Fruit fly (Drosophila melanogaster) whole organism, embryonic: ENCODE data around the gene CG43273.

ENCODE experiments used
- Atf6 ChIP-seq: fragments of 200-800 bp; sonication (Bioruptor generic); IDR thresholded peaks from 2 replicates; pipeline ENCODE4 v1.3.6; 2022; ENCODE audit warnings: missing biosample characterization, missing genetic modification characterization
- CG10431 ChIP-seq: fragments of 200-800 bp; sonication (Bioruptor generic); optimal IDR thresholded peaks from 3 replicates; lab custom pipeline; 2018; ENCODE audit warnings: missing biosample characterization, mild to moderate bottlenecking, missing genetic modification characterization
- CG10979 ChIP-seq: fragments of 200-800 bp; sonication (Bioruptor generic); optimal IDR thresholded peaks from 2 replicates; lab custom pipeline; 2018; ENCODE audit warnings: missing biosample characterization, mild to moderate bottlenecking, missing genetic modification characterization, moderate library complexity
- CG12299 ChIP-seq: fragments of 200-800 bp; sonication (Bioruptor generic); optimal IDR thresholded peaks from 2 replicates; lab custom pipeline; 2018; ENCODE audit warnings: missing biosample characterization, mild to moderate bottlenecking, missing genetic modification characterization
- CG15479 ChIP-seq: fragments of 200-800 bp; sonication (Bioruptor generic); optimal IDR thresholded peaks from 3 replicates; lab custom pipeline; 2019; ENCODE audit warnings: missing biosample characterization, mild to moderate bottlenecking, missing genetic modification characterization, moderate library complexity
- CG18599 ChIP-seq: fragments of 200-800 bp; sonication (Bioruptor generic); optimal IDR thresholded peaks from 3 replicates; lab custom pipeline; 2017; ENCODE audit warnings: missing biosample characterization, missing genetic modification characterization, mild to moderate bottlenecking, moderate library complexity, missing genetic modification reagents
- CG2199 ChIP-seq: fragments of 200-800 bp; sonication (Bioruptor generic); IDR thresholded peaks from 3 replicates; pipeline ENCODE4 v1.3.6; 2022; ENCODE audit warnings: missing biosample characterization, missing genetic modification characterization
- CG3281 ChIP-seq: fragments of 200-800 bp; sonication (Bioruptor generic); optimal IDR thresholded peaks from 3 replicates; lab custom pipeline; 2017; ENCODE audit warnings: missing biosample characterization, mild to moderate bottlenecking, missing genetic modification characterization
- CG34224 ChIP-seq: fragments of 200-800 bp; sonication (Bioruptor generic); IDR thresholded peaks from 3 replicates; pipeline ENCODE4 v1.3.6; 2022; ENCODE audit warnings: missing biosample characterization, missing genetic modification characterization; ENCODE audit not compliant: partially characterized antibody
- CG4730 ChIP-seq: fragments of 200-800 bp; sonication (Bioruptor generic); IDR thresholded peaks from 2 replicates; pipeline ENCODE4 v1.3.6; 2022; ENCODE audit warnings: missing biosample characterization, missing genetic modification characterization
- CG5953 ChIP-seq: fragments of 200-800 bp; sonication (Bioruptor generic); IDR thresholded peaks from 2 replicates; pipeline ENCODE4 v1.3.6; 2022; ENCODE audit warnings: missing biosample characterization, missing genetic modification characterization
- CG8089 ChIP-seq: fragments of 200-800 bp; sonication (Bioruptor generic); optimal IDR thresholded peaks from 3 replicates; lab custom pipeline; 2016; ENCODE audit warnings: missing biosample characterization, missing genetic modification characterization
- Dbx ChIP-seq: fragments of 200-800 bp; sonication (Bioruptor generic); IDR thresholded peaks from 3 replicates; pipeline ENCODE4 v1.3.6; 2022; ENCODE audit warnings: missing biosample characterization, missing genetic modification characterization
- Deaf1 ChIP-seq: fragments of 200-800 bp; optimal IDR thresholded peaks from 3 replicates; lab custom pipeline; 2019; ENCODE audit warnings: missing biosample characterization, mild to moderate bottlenecking, missing genetic modification characterization, moderate library complexity
- Dip3 ChIP-seq: fragments of 200-800 bp; sonication (Bioruptor generic); optimal IDR thresholded peaks from 3 replicates; lab custom pipeline; 2016; ENCODE audit warnings: missing biosample characterization, missing genetic modification characterization
- H15 ChIP-seq: fragments of 200-800 bp; sonication (Bioruptor generic); IDR thresholded peaks from 3 replicates; pipeline ENCODE4 v1.3.6; 2022; ENCODE audit warnings: missing biosample characterization, missing genetic modification characterization
- HmgD ChIP-seq: fragments of 200-800 bp; sonication (Bioruptor generic); optimal IDR thresholded peaks from 3 replicates; lab custom pipeline; 2016; ENCODE audit warnings: missing biosample characterization, missing genetic modification characterization
- Hmx ChIP-seq: fragments of 200-800 bp; sonication (Bioruptor generic); optimal IDR thresholded peaks from 2 replicates; lab custom pipeline; 2016; ENCODE audit warnings: missing biosample characterization, missing genetic modification characterization
- MBD-R2 ChIP-seq: fragments of 200-800 bp; sonication (Bioruptor generic); IDR thresholded peaks from 2 replicates; pipeline ENCODE4 v1.3.6; 2022; ENCODE audit warnings: missing biosample characterization, missing genetic modification characterization
- MTF-1 ChIP-seq: fragments of 200-800 bp; sonication (Bioruptor generic); optimal IDR thresholded peaks from 2 replicates; lab custom pipeline; 2018; ENCODE audit warnings: missing biosample characterization, mild to moderate bottlenecking, missing genetic modification characterization, borderline replicate concordance
- Med ChIP-seq: fragments of 200-800 bp; sonication (Bioruptor generic); peaks from one replicate; lab custom pipeline; 2016; ENCODE audit warnings: missing biosample characterization, missing genetic modification characterization, mild to moderate bottlenecking, inconsistent platforms, moderate library complexity
- Meics ChIP-seq: fragments of 200-800 bp; sonication (Bioruptor generic); optimal IDR thresholded peaks from 2 replicates; lab custom pipeline; 2017; ENCODE audit warnings: missing biosample characterization, mild to moderate bottlenecking, missing genetic modification characterization
- Mes4 ChIP-seq: fragments of 200-800 bp; sonication (Bioruptor generic); optimal IDR thresholded peaks from 2 replicates; lab custom pipeline; 2016; ENCODE audit warnings: missing biosample characterization, missing genetic modification characterization
- Opbp ChIP-seq: fragments of 200-800 bp; sonication (Bioruptor generic); IDR thresholded peaks from 3 replicates; pipeline ENCODE4 v1.3.6; 2022; ENCODE audit warnings: missing biosample characterization, missing genetic modification characterization; ENCODE audit not compliant: partially characterized antibody
- Pdp1 ChIP-seq, 2 experiments: fragments of 200-800 bp; sonication (Bioruptor generic); optimal IDR thresholded peaks; 3 replicates each; lab custom pipeline; 2016; ENCODE audit warnings: missing biosample characterization in 2 of 2, missing genetic modification characterization in 2 of 2, mild to moderate bottlenecking in 1 of 2, moderate library complexity in 1 of 2
- Spps ChIP-seq: fragments of 200-800 bp; sonication (Bioruptor generic); optimal IDR thresholded peaks from 2 replicates; lab custom pipeline; 2018; ENCODE audit warnings: missing biosample characterization, mild to moderate bottlenecking, missing genetic modification characterization
- Xrp1 ChIP-seq: fragments of 200-800 bp; sonication (Bioruptor generic); IDR thresholded peaks from 2 replicates; pipeline ENCODE4 v1.3.6; 2022; ENCODE audit warnings: missing biosample characterization, missing genetic modification characterization
- bcd ChIP-seq: fragments of 200-800 bp; sonication (Bioruptor generic); optimal IDR thresholded peaks from 2 replicates; lab custom pipeline; 2017; ENCODE audit warnings: missing biosample characterization, mild to moderate bottlenecking, missing genetic modification characterization
- crol ChIP-seq: fragments of 200-800 bp; sonication (Bioruptor generic); IDR thresholded peaks from 2 replicates; pipeline ENCODE4 v1.3.6; 2022; ENCODE audit warnings: missing biosample characterization, missing genetic modification characterization
- dmrt99B ChIP-seq: fragments of 200-800 bp; sonication (Bioruptor generic); optimal IDR thresholded peaks from 2 replicates; lab custom pipeline; 2018; ENCODE audit warnings: missing biosample characterization, mild to moderate bottlenecking, missing genetic modification characterization, moderate library complexity
- dpn ChIP-seq, 2 experiments: fragments of 200-800 bp; sonication (Bioruptor generic); optimal IDR thresholded peaks; 3 replicates each; lab custom pipeline; 2016; ENCODE audit warnings: missing biosample characterization in 2 of 2, missing genetic modification characterization in 2 of 2
- ewg ChIP-seq: fragments of 200-800 bp; sonication (Bioruptor generic); optimal IDR thresholded peaks from 3 replicates; lab custom pipeline; 2017; ENCODE audit warnings: mild to moderate bottlenecking, missing biosample characterization, missing genetic modification reagents, missing genetic modification characterization
- hth ChIP-seq: fragments of >200 bp; optimal IDR thresholded peaks from 2 replicates; lab custom pipeline; 2017; ENCODE audit warnings: inconsistent platforms
- nerfin-1 ChIP-seq: fragments of 200-800 bp; sonication (Bioruptor generic); optimal IDR thresholded peaks from 3 replicates; lab custom pipeline; 2019; ENCODE audit warnings: missing biosample characterization, mild to moderate bottlenecking, missing genetic modification characterization, moderate library complexity
- nmo ChIP-seq: fragments of 200-800 bp; sonication (Bioruptor generic); optimal IDR thresholded peaks from 2 replicates; lab custom pipeline; 2018; ENCODE audit warnings: missing biosample characterization, mild to moderate bottlenecking, missing genetic modification characterization, moderate library complexity
- pros ChIP-seq: fragments of 200-800 bp; sonication (Bioruptor generic); optimal IDR thresholded peaks from 3 replicates; lab custom pipeline; 2019; ENCODE audit warnings: missing biosample characterization, mild to moderate bottlenecking, missing genetic modification characterization, moderate library complexity
- row ChIP-seq: fragments of 200-800 bp; sonication (Bioruptor generic); IDR thresholded peaks from 3 replicates; pipeline ENCODE4 v1.3.6; 2022; ENCODE audit warnings: missing biosample characterization, missing genetic modification characterization
- run ChIP-seq: fragments of 200-800 bp; sonication (Bioruptor generic); optimal IDR thresholded peaks from 3 replicates; lab custom pipeline; 2018; ENCODE audit warnings: missing biosample characterization, mild to moderate bottlenecking, missing genetic modification characterization
- slbo ChIP-seq: fragments of 200-800 bp; sonication (Bioruptor generic); IDR thresholded peaks from 2 replicates; pipeline ENCODE4 v1.3.6; 2022; ENCODE audit warnings: missing biosample characterization, missing genetic modification characterization
- stc ChIP-seq: fragments of 200-800 bp; sonication (Bioruptor generic); IDR thresholded peaks from 2 replicates; pipeline ENCODE4 v1.3.6; 2022; ENCODE audit warnings: missing biosample characterization, missing genetic modification characterization
- tll ChIP-seq, 2 experiments: fragments of 200-800 bp in 1 of 2; fragments of >200 bp in 1 of 2; sonication (Bioruptor generic) in 1 of 2; optimal IDR thresholded peaks; 2 replicates each; lab custom pipeline; 2017 to 2019; ENCODE audit warnings: missing biosample characterization in 2 of 2, missing genetic modification characterization in 2 of 2, mild to moderate bottlenecking in 1 of 2, moderate library complexity in 1 of 2
- toy ChIP-seq: fragments of 200-800 bp; sonication (Bioruptor generic); IDR thresholded peaks from 2 replicates; pipeline ENCODE4 v1.3.6; 2022; ENCODE audit warnings: missing biosample characterization, missing genetic modification characterization
- zen ChIP-seq: fragments of 200-800 bp; sonication (Bioruptor generic); optimal IDR thresholded peaks from 3 replicates; lab custom pipeline; 2018; ENCODE audit warnings: missing biosample characterization, mild to moderate bottlenecking, missing genetic modification characterization, moderate library complexity
- zfh2 ChIP-seq: fragments of 200-800 bp; sonication (Bioruptor generic); optimal IDR thresholded peaks from 2 replicates; lab custom pipeline; 2016; ENCODE audit warnings: missing biosample characterization, missing genetic modification characterization

The CG43273 gene

DNA sequence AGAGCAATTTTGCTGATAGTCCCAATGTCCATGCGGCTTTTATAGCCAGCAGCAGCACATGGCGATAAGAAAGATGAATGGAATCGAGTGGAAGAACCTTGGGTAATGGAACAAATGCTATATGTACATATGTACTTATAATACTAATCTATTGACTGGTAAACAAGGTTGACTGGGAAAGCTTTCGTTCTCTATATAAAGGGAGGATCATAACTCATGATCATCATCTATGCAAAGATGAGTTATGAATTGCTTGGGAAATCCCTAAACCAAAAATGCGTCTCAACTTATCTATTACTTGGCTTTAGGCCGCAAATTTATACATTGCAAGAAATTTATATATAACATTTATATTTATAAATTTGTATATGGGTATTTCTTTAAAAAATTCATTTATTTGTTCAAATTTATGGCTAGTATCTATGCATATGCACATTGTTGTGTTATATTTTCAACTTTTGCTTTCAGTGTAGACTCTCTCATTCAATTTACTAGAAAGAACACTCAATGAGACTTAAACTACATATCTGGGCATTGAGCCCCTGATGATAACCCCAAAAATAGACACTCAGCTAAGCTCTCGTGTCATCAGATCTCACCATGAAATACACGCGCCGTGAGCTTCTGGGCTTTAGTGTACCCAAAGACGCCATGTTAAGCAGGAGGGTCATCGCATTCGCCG lies 34.8 kb downstream of the CG43273 start, which contains the start of the genes Srg1 and Elal (continued):
- TF ChIP-seq CG10979 (tag; lab: Kevin White, UChicago) = peak; percentile 5
- peak; percentile 21; the same call in 1 of the 2 replicates for TF ChIP-seq Xrp1
- TF ChIP-seq Mes4 = no peak
- peak; percentile 46 for TF ChIP-seq Meics (GFP tag; lab: Kevin White, UChicago)
- TF ChIP-seq dpn (GFP tag; optimal IDR thresholded peaks at IDR 0.05; lab: Kevin White, UChicago) = peak in 1 of 2 experiments; percentile 13
- peak; percentile 60 for TF ChIP-seq row (GFP tag; lab: Robert Waterston, UW)
- peak; percentile 68; the same call in 1 of the 2 replicates for TF ChIP-seq slbo (GFP tag; lab: Robert Waterston, UW)
- peak; percentile 61 for TF ChIP-seq CG18599 (GFP tag; lab: Kevin White, UChicago)
- TF ChIP-seq run (tag; lab: Kevin White, UChicago) = no peak
- no peak for TF ChIP-seq stc
- TF ChIP-seq toy (GFP tag; lab: Robert Waterston, UW) = 0 out of 2 replicates have a peak, but pooled peaks have one; percentile 12
- TF ChIP-seq Dbx = 0 out of 3 replicates have a peak, but pooled peaks have one; percentile 19
- peak; percentile 11; the same call in 1 of the 2 replicates for TF ChIP-seq Atf6

DNA sequence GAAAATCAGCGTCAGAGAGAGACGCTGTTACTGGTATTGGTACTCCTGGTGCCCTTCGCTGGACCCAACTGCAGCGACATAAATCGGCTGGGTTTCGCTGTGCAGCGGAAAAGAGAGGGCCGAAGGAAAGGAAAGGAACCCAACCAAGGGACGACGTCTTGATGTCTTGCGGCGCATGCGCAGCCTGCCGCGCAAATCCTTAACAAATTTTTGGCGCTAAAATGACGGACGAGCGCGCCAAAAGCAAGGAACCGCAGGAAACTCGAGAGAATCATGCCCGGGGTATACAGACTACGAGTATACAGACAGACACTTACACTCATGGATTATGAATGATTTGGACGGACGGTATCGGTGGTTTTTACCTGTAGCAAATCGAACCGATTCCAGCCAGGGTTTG lies 36.9 kb downstream of the CG43273 start:
- peak in 1 of 2 experiments; percentile 60 for TF ChIP-seq tll (GFP tag; optimal IDR thresholded peaks at IDR 0.05; lab: Kevin White, UChicago)
- TF ChIP-seq ewg = peak; percentile 38
- TF ChIP-seq CG15479 = peak; percentile 92
- TF ChIP-seq dmrt99B (tag; lab: Kevin White, UChicago) = no peak
- peak; percentile 20 for TF ChIP-seq zen (tag; lab: Kevin White, UChicago)
- 0 out of 3 replicates have a peak, but pooled peaks have one; percentile 11 for TF ChIP-seq H15 (GFP tag; lab: Robert Waterston, UW)
- peak; percentile 65 for TF ChIP-seq pros (GFP tag; lab: Kevin White, UChicago)
- TF ChIP-seq CG3281 = no peak
- TF ChIP-seq, all 482 proteins: peak for 6

DNA sequence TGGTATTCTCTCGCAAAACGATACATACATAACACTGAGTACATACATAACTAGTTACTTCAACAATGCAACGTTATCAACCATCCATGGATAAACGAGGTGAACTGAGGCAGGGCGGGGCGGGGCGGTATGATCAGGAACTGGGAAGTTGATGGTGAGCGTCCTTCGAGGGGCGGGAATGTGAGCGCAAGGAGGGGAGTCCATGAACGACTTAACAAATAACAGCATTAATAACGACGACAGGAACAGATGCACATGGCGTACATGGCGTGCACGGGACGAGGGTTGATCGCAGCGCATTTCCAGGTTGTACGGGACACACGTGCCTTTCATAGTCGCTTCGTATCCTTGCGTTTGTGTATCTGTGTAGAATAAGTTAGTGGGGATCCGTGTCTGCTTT lies 37.9 kb downstream of the CG43273 start:
- TF ChIP-seq MTF-1 (GFP tag; lab: Kevin White, UChicago) (no peak), Med (peak; percentile 28), HmgD (GFP tag; lab: Kevin White, UChicago) (no peak), Spps (tag; lab: Kevin White, UChicago) (no peak), Opbp (GFP tag; lab: Robert Waterston, UW) (0 out of 3 replicates have a peak, but pooled peaks have one; percentile 25), bcd (GFP tag; lab: Kevin White, UChicago) (no peak), CG15479 (no peak), crol (GFP tag; lab: Robert Waterston, UW) (peak; percentile 65; the same call in 1 of the 2 replicates), nerfin-1 (tag; lab: Kevin White, UChicago) (peak; percentile 66), CG10431 (GFP tag; lab: Kevin White, UChicago) (peak; percentile 100), pros (GFP tag; lab: Kevin White, UChicago) (peak; percentile 83)
- TF ChIP-seq, all 482 proteins: peak for 6

DNA sequence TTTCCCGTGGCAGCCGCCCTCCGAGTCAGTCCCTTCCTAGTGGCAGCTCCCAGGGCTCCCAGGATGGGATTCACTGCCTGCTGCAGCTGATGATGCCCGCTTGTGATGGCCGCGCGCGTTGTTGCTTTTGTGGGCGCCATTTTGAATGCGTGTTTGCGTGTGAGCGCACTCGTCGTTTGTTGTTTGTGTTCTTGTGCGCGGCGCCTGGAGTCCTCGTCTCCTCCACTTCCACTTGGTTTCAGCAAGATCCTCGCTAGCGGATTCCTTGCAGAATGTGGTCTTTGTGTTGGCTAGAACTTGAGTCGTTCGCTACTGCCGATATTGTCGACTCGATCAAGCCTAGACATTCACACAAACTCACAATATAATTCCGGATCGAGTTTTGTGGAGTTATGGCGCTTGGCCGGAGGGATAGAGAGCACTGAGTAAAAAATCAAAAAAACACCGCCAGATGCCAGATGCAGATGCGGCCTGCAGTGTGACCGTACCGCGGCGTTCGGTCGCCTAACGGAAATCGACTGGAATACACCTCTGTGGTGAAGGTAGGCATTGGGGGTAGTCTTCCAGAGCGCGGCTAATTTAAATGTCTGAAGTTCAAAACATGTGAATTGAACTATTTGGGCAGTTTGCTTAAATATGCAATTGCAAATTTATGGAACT lies 40.4 kb downstream of the CG43273 start, which contains the start of gene CycB3:
Gene CycB3, minus strand, starts transcription at position 428 of the 660 bp plus-strand sequence.
- TF ChIP-seq hth (lab: Kevin White, UChicago) = no peak
- TF ChIP-seq CG2199 (GFP tag; lab: Robert Waterston, UW) = no peak
- no peak for TF ChIP-seq Hmx (GFP tag; lab: Kevin White, UChicago)
- TF ChIP-seq CG34224 (GFP tag; lab: Robert Waterston, UW) = no peak
- TF ChIP-seq CG5953 (GFP tag; lab: Robert Waterston, UW) = no peak
- no peak for TF ChIP-seq CG8089
- TF ChIP-seq Dip3 (GFP tag; lab: Kevin White, UChicago) = no peak
- TF ChIP-seq CG4730 = no peak
- TF ChIP-seq zfh2 = no peak
- TF ChIP-seq nmo (GFP tag; lab: Kevin White, UChicago) = peak; percentile 50
- TF ChIP-seq CG12299 (tag; lab: Kevin White, UChicago) = no peak
- peak; percentile 68 for TF ChIP-seq MBD-R2
- no peak for TF ChIP-seq Pdp1 (GFP tag; optimal IDR thresholded peaks at IDR 0.05; lab: Kevin White, UChicago)
- TF ChIP-seq Deaf1 (tag; lab: Kevin White, UChicago) = no peak
